Worm (Caenorhabditis elegans) whole organism, young adult: ENCODE measurements around the gene F20B6.6.
"Not testable (repeated sequence)": the region's sequence is repeated elsewhere in the genome, so short reads cannot be mapped to it uniquely, and the experiment has no call there.

Experiments
- B0035.1 ChIP-seq: sonication (generic microtip); optimal IDR thresholded peaks from 2 replicates; lab custom pipeline; 2016; ENCODE audit warnings: missing genetic modification characterization, mild to moderate bottlenecking, missing compliant biosample characterization, missing genotype, missing genetic modification reagents
- B0261.1 ChIP-seq: sonication (generic microtip); optimal IDR thresholded peaks from 2 replicates; lab custom pipeline; 2016; ENCODE audit warnings: mild to moderate bottlenecking, missing genetic modification characterization, moderate library complexity, missing compliant biosample characterization
- B0336.3 ChIP-seq: fragments of 200-800 bp; sonication (Bioruptor generic); IDR thresholded peaks from 2 replicates; pipeline ENCODE4 v1.3.6; 2022; ENCODE audit warnings: missing genetic modification characterization, missing compliant biosample characterization
- D2030.7 ChIP-seq: fragments of 200-800 bp; sonication (Bioruptor generic); IDR thresholded peaks from 2 replicates; pipeline ENCODE4 v1.3.6; 2022; ENCODE audit warnings: missing genetic modification reagents, missing genetic modification characterization, missing compliant biosample characterization
- F52B5.7 ChIP-seq: sonication (generic microtip); optimal IDR thresholded peaks from 2 replicates; lab custom pipeline; 2016; ENCODE audit warnings: mild to moderate bottlenecking, missing genetic modification characterization, missing compliant biosample characterization
- T07F8.4 ChIP-seq: sonication (generic microtip); optimal IDR thresholded peaks from 2 replicates; lab custom pipeline; 2016; ENCODE audit warnings: mild to moderate bottlenecking, missing genetic modification characterization, moderate library complexity, missing compliant biosample characterization
- Y56A3A.18 ChIP-seq: fragments of 200-800 bp; sonication (Bioruptor generic); IDR thresholded peaks from 2 replicates; pipeline ENCODE4 v1.3.6; 2022; ENCODE audit warnings: missing genetic modification reagents, missing genetic modification characterization, missing compliant biosample characterization
- Y67H2A.10 ChIP-seq: fragments of 200-800 bp; sonication (Bioruptor generic); conservative IDR thresholded peaks from 2 replicates; pipeline ENCODE4 v1.3.6; 2022; ENCODE audit warnings: missing genetic modification reagents, missing genetic modification characterization, missing compliant biosample characterization
- ZK185.1 ChIP-seq: sonication (generic microtip); optimal IDR thresholded peaks from 2 replicates; lab custom pipeline; 2016; ENCODE audit warnings: mild to moderate bottlenecking, missing genetic modification characterization, missing compliant biosample characterization; ENCODE audit not compliant: poor library complexity, severe bottlenecking
- ama-1 ChIP-seq, 3 experiments: fragments of 150-350 bp in 1 of 3; sonication (generic microtip) in 2 of 3; optimal IDR thresholded peaks; 2 replicates each; lab custom pipeline; 2014 to 2018; ENCODE audit warnings: missing biosample characterization in 2 of 3, missing genetic modification characterization in 2 of 3, missing genetic modification reagents in 2 of 3
- atf-7 ChIP-seq: sonication (generic microtip); optimal IDR thresholded peaks from 2 replicates; lab custom pipeline; 2017; ENCODE audit warnings: mild to moderate bottlenecking, missing genetic modification characterization, missing compliant biosample characterization
- attf-5 ChIP-seq: fragments of 200-800 bp; sonication (Bioruptor generic); optimal IDR thresholded peaks from 2 replicates; lab custom pipeline; 2018; ENCODE audit warnings: mild to moderate bottlenecking, missing genetic modification characterization, missing compliant biosample characterization
- ceh-91 ChIP-seq: fragments of 200-800 bp; sonication (Bioruptor generic); IDR thresholded peaks from 2 replicates; pipeline ENCODE4 v1.3.6; 2022; ENCODE audit warnings: missing genetic modification reagents, missing genetic modification characterization, missing compliant biosample characterization
- chd-7 ChIP-seq: sonication (generic microtip); optimal IDR thresholded peaks from 2 replicates; lab custom pipeline; 2016; ENCODE audit warnings: mild to moderate bottlenecking, missing genetic modification characterization, moderate library complexity, missing compliant biosample characterization
- dox-1 ChIP-seq: fragments of 200-800 bp; sonication (Bioruptor generic); IDR thresholded peaks from 2 replicates; pipeline ENCODE4 v1.3.6; 2022; ENCODE audit warnings: missing genetic modification reagents, missing genetic modification characterization, missing compliant biosample characterization
- dpl-1 ChIP-seq: fragments of 150-350 bp; optimal IDR thresholded peaks from 2 replicates; lab custom pipeline; 2014; ENCODE audit warnings: missing biosample characterization, missing genetic modification reagents, missing genetic modification characterization
- efl-1 ChIP-seq: fragments of 150-350 bp; optimal IDR thresholded peaks from 2 replicates; lab custom pipeline; 2014; ENCODE audit warnings: missing biosample characterization, missing genetic modification reagents, missing genetic modification characterization
- ekl-4 ChIP-seq: fragments of 200-800 bp; sonication (Bioruptor generic); IDR thresholded peaks from 2 replicates; pipeline ENCODE4 v1.3.6; 2022; ENCODE audit warnings: missing genetic modification reagents, missing genetic modification characterization, missing compliant biosample characterization
- gei-17 ChIP-seq: fragments of 200-800 bp; sonication (Bioruptor generic); optimal IDR thresholded peaks from 2 replicates; lab custom pipeline; 2018; ENCODE audit warnings: mild to moderate bottlenecking, missing genetic modification characterization, missing compliant biosample characterization
- hmg-1.2 ChIP-seq: fragments of 200-800 bp; sonication (Bioruptor generic); IDR thresholded peaks from 2 replicates; pipeline ENCODE4 v1.3.6; 2022; ENCODE audit warnings: missing genetic modification reagents, missing genetic modification characterization, missing compliant biosample characterization
- hmg-20 ChIP-seq: fragments of 200-800 bp; sonication (Bioruptor generic); IDR thresholded peaks from 2 replicates; pipeline ENCODE4 v1.3.6; 2022; ENCODE audit warnings: missing genetic modification reagents, missing genetic modification characterization, missing compliant biosample characterization
- let-607 ChIP-seq, 2 experiments: fragments of 200-800 bp in 1 of 2; sonication (Bioruptor generic) in 1 of 2; sonication (generic microtip) in 1 of 2; optimal IDR thresholded peaks; 2 replicates each; lab custom pipeline; 2016 to 2018; ENCODE audit warnings: mild to moderate bottlenecking in 2 of 2, missing compliant biosample characterization in 2 of 2, missing genetic modification characterization in 2 of 2, moderate library complexity in 2 of 2, missing genotype in 1 of 2
- lin-26 ChIP-seq: fragments of 200-800 bp; sonication (Bioruptor generic); IDR thresholded peaks from 2 replicates; pipeline ENCODE4 v1.3.6; 2022; ENCODE audit warnings: missing genetic modification reagents, missing genetic modification characterization, missing compliant biosample characterization
- lin-40 ChIP-seq: sonication (generic microtip); optimal IDR thresholded peaks from 2 replicates; lab custom pipeline; 2016; ENCODE audit warnings: missing genetic modification characterization, mild to moderate bottlenecking, missing compliant biosample characterization, missing genotype, missing genetic modification reagents
- madf-10 ChIP-seq: sonication (generic microtip); optimal IDR thresholded peaks from 2 replicates; lab custom pipeline; 2016; ENCODE audit warnings: mild to moderate bottlenecking, missing genetic modification characterization, missing compliant biosample characterization
- madf-6 ChIP-seq: fragments of 200-800 bp; sonication (Bioruptor generic); IDR thresholded peaks from 2 replicates; pipeline ENCODE4 v1.3.6; 2022; ENCODE audit warnings: missing genetic modification reagents, missing genetic modification characterization, missing compliant biosample characterization
- nfya-1 ChIP-seq: sonication (generic microtip); optimal IDR thresholded peaks from 2 replicates; lab custom pipeline; 2017; ENCODE audit warnings: antibody characterized with exemption, missing compliant biosample characterization, missing genetic modification characterization, borderline replicate concordance; ENCODE audit not compliant: insufficient read depth
- nfyb-1 ChIP-seq: fragments of 200-800 bp; sonication (Bioruptor generic); IDR thresholded peaks from 2 replicates; pipeline ENCODE4 v1.3.6; 2022; ENCODE audit warnings: missing genetic modification reagents, missing genetic modification characterization, missing compliant biosample characterization
- nhr-90 ChIP-seq: sonication (generic microtip); optimal IDR thresholded peaks from 2 replicates; lab custom pipeline; 2016; ENCODE audit warnings: missing genotype, mild to moderate bottlenecking, missing genetic modification characterization, missing compliant biosample characterization
- pbrm-1 ChIP-seq: fragments of 200-800 bp; sonication (Bioruptor generic); IDR thresholded peaks from 2 replicates; pipeline ENCODE4 v1.3.6; 2022; ENCODE audit warnings: missing genetic modification reagents, missing genetic modification characterization, missing compliant biosample characterization
- rec-8 ChIP-seq, 2 experiments: sonication (generic microtip); optimal IDR thresholded peaks; 2 replicates each; lab custom pipeline; 2016; ENCODE audit warnings: mild to moderate bottlenecking in 2 of 2, missing genetic modification characterization in 2 of 2, missing genetic modification reagents in 2 of 2, missing genotype in 2 of 2, missing biosample characterization in 1 of 2, missing compliant biosample characterization in 1 of 2, moderate library complexity in 1 of 2
- repo-1 ChIP-seq: sonication (generic microtip); optimal IDR thresholded peaks from 2 replicates; lab custom pipeline; 2017; ENCODE audit warnings: mild to moderate bottlenecking, missing genetic modification characterization, missing compliant biosample characterization
- snpc-4 ChIP-seq, 5 experiments: fragments of 150-350 bp in 1 of 5; sonication (generic microtip) in 4 of 5; optimal IDR thresholded peaks; 2 replicates each; lab custom pipeline; 2014 to 2018; ENCODE audit warnings: missing genetic modification characterization in 5 of 5, missing biosample characterization in 3 of 5, antibody characterized with exemption in 2 of 5, mild to moderate bottlenecking in 2 of 5, missing compliant biosample characterization in 2 of 5, missing genotype in 2 of 5, moderate library complexity in 2 of 5, missing genetic modification reagents in 1 of 5
- tbp1 ChIP-seq: fragments of 200-800 bp; sonication (Bioruptor generic); optimal IDR thresholded peaks from 2 replicates; lab custom pipeline; 2018; ENCODE audit warnings: mild to moderate bottlenecking, missing genetic modification characterization, missing compliant biosample characterization
- tlf-1 ChIP-seq: fragments of 200-800 bp; sonication (Bioruptor generic); optimal IDR thresholded peaks from 2 replicates; lab custom pipeline; 2018; ENCODE audit warnings: mild to moderate bottlenecking, missing genetic modification characterization, missing compliant biosample characterization
- zfh-2 ChIP-seq: fragments of 200-800 bp; sonication (Bioruptor generic); conservative IDR thresholded peaks from 2 replicates; pipeline ENCODE4 v1.3.6; 2022; ENCODE audit warnings: missing genetic modification reagents, missing genetic modification characterization, missing compliant biosample characterization
- zim-3 ChIP-seq: sonication (generic microtip); optimal IDR thresholded peaks from 2 replicates; lab custom pipeline; 2017; ENCODE audit warnings: mild to moderate bottlenecking, missing genetic modification characterization, moderate library complexity, missing compliant biosample characterization
- ztf-26 ChIP-seq: sonication (generic microtip); optimal IDR thresholded peaks from 2 replicates; lab custom pipeline; 2017; ENCODE audit warnings: missing genetic modification characterization, missing compliant biosample characterization
- ztf-3 ChIP-seq: fragments of 200-800 bp; sonication (Bioruptor generic); optimal IDR thresholded peaks from 2 replicates; lab custom pipeline; 2018; ENCODE audit warnings: mild to moderate bottlenecking, missing genetic modification characterization, missing compliant biosample characterization
- ztf-6 ChIP-seq: fragments of 200-800 bp; sonication (Bioruptor generic); IDR thresholded peaks from 2 replicates; pipeline ENCODE4 v1.3.6; 2022; ENCODE audit warnings: missing genetic modification reagents, missing genetic modification characterization, missing compliant biosample characterization

Gene F20B6.6

DNA sequence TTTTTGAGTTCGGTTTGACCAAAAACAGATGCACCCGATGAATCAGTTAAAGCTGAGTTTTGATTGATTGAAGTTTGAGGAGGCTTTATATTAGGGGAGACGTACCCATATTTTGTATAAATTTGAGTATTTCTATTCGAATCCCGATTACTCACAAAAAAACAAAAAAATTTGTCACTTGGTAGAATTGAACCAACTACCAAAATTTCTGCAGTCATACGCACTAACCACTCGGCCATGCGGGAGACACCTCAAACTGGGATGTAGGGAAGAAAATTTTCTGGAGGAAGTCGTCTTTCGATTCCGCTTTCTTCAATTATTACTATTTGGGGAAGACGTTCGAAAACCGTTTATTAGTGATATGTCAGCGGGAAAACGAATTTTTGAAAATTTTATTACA lies 867 bp upstream of the F20B6.6 start:
- TF ChIP-seq D2030.7 (GFP tag; lab: Robert Waterston, UW) (0 out of 2 replicates have a peak, but pooled peaks have one; percentile 22), B0261.1 (tag; lab: Kevin White, UChicago) (peak; percentile 17), madf-6 (GFP tag; lab: Robert Waterston, UW) (0 out of 2 replicates have a peak, but pooled peaks have one; percentile 44), dox-1 (peak; percentile 43; the same call in 1 of the 2 replicates), hmg-1.2 (GFP tag; lab: Robert Waterston, UW) (peak; percentile 38), lin-26 (GFP tag; lab: Robert Waterston, UW) (peak; percentile 57; the same call in 1 of the 2 replicates)

DNA sequence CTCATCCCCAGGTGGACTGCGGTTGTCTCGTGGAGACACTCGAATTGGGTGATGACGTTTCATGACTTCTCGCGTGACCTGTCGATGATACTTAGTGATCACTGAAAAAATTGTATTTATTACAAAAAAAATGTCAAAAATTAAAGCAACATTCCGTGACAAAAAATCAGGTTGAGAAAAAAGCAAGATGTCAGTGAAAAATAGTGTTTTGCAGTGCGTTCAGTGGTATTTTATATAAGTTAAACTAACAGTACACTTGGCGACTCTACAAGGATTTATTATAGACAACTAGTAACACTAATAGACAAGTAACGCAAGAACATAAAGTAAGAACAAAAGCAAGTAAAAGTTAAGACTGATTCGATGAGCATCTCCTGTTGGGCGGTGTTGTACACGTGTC lies 2.2 kb downstream of the F20B6.6 start, which contains the start of gene F20B6.5:
TSS of gene F20B6.5 (minus strand) at position 101 of the 400 bp plus-strand sequence.
- not testable (repeated sequence) for TF ChIP-seq ztf-6 (GFP tag; lab: Robert Waterston, UW); chd-7 (tag; lab: Kevin White, UChicago); pbrm-1 (GFP tag; lab: Robert Waterston, UW)

ce11 chrX:4196431-4196830 lies 5.6 kb downstream of the F20B6.6 start, which contains the start of gene F20B6.4:
F20B6.4 (minus strand) TSS chrX:4196531.
- TF ChIP-seq Y56A3A.18 (no peak), Y67H2A.10 (GFP tag; lab: Robert Waterston, UW) (no peak), nfya-1 (tag; lab: Kevin White, UChicago) (no peak), ceh-91 (GFP tag; lab: Robert Waterston, UW) (no peak), ekl-4 (GFP tag; lab: Robert Waterston, UW) (no peak), tlf-1 (no peak), ama-1 (optimal IDR thresholded peaks at IDR 0.05; lab: Kevin White, UChicago) (no peak), ama-1 (GFP tag; optimal IDR thresholded peaks at IDR 0.05; lab: Kevin White, UChicago) (no peak), T07F8.4 (tag; lab: Kevin White, UChicago) (no peak), chd-7 (tag; lab: Kevin White, UChicago) (no peak), ztf-26 (tag; lab: Kevin White, UChicago) (no peak), hmg-20 (GFP tag; lab: Robert Waterston, UW) (no peak), attf-5 (GFP tag; lab: Kevin White, UChicago) (no peak), repo-1 (no peak), pbrm-1 (GFP tag; lab: Robert Waterston, UW) (no peak)

ce11 chrX:4193080-4193479 lies 8.9 kb downstream of the F20B6.6 start:
- peak; percentile 45; the same call in 1 of the 2 replicates for TF ChIP-seq B0336.3 (GFP tag; lab: Robert Waterston, UW)
- no peak for TF ChIP-seq F52B5.7 (tag; lab: Kevin White, UChicago)
- no peak for TF ChIP-seq rec-8 (tag; optimal IDR thresholded peaks at IDR 0.05; lab: Kevin White, UChicago)
- peak in 1 of 2 experiments; percentile 61 for TF ChIP-seq let-607 (tag; optimal IDR thresholded peaks at IDR 0.05; lab: Kevin White, UChicago)
- peak; percentile 23 for TF ChIP-seq gei-17 (GFP tag; lab: Kevin White, UChicago)
- TF ChIP-seq snpc-4 (GFP tag; optimal IDR thresholded peaks at IDR 0.05; lab: Kevin White, UChicago) = no peak
- peak in 1 of 4 experiments; percentile 17 for TF ChIP-seq snpc-4 (tag; optimal IDR thresholded peaks at IDR 0.05; lab: Kevin White, UChicago)
- peak; percentile 42 for TF ChIP-seq zim-3 (tag; lab: Kevin White, UChicago)
- peak; percentile 22 for TF ChIP-seq ztf-3
- TF ChIP-seq efl-1 (GFP tag; lab: Kevin White, UChicago) = no peak
- TF ChIP-seq ZK185.1 = peak; percentile 29
- peak; percentile 68 for TF ChIP-seq lin-40 (tag; lab: Kevin White, UChicago)
- TF ChIP-seq dpl-1 = no peak
- TF ChIP-seq nfyb-1 (GFP tag; lab: Robert Waterston, UW) = peak; percentile 44; the same call in 1 of the 2 replicates
- peak; percentile 42 for TF ChIP-seq tlf-1
- TF ChIP-seq nhr-90 = peak; percentile 40
- peak; percentile 90 for TF ChIP-seq repo-1
- peak; percentile 48 for TF ChIP-seq B0035.1 (tag; lab: Kevin White, UChicago)
- no peak for TF ChIP-seq zfh-2 (GFP tag; lab: Robert Waterston, UW)
- TF ChIP-seq ztf-26 (tag; lab: Kevin White, UChicago) = peak; percentile 11
- TF ChIP-seq atf-7 = peak; percentile 36
- TF ChIP-seq Y56A3A.18 = peak; percentile 75; the same call in 1 of the 2 replicates
- TF ChIP-seq madf-10 (tag; lab: Kevin White, UChicago) = peak; percentile 36
- TF ChIP-seq chd-7 (tag; lab: Kevin White, UChicago) = peak; percentile 15
- peak; percentile 18 for TF ChIP-seq tbp1
